Fruit fly (Drosophila melanogaster): ENCODE measurements around the gene CG10300.

DNA sequence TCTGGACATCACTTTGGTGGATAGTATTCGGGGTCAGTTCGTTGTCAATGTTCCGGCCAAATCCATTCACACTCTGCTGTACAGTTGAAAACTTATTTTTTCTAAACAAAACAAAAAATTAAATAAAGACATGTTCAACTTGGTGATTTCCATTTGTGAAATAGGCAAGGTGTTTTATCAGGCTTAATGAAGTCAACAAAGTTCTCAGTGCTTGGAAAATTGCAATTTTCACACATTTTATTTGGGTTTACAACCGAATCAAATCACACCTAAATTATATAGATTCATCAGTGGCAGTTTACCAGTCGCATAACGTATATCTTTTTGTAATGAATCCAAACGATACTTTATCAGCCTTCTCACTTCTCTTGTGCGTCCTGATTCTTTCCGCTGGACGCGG lies 8.9 kb upstream of the CG10300 start, which contains the start of gene Qsox4:
- TF ChIP-seq Gug (GFP tag; IDR thresholded peaks at IDR 0.05): no peak
- no peak for TF ChIP-seq Hr39 (GFP tag; optimal IDR thresholded peaks at IDR 0.05)
